Worm (Caenorhabditis elegans) whole organism, L1 larva: ENCODE measurements around the gene szy-20.

ENCODE experiments used
- Y116A8C.19 ChIP-seq: sonication (generic microtip); optimal IDR thresholded peaks from 2 replicates; lab custom pipeline; 2016; ENCODE audit warnings: missing compliant biosample characterization, missing genetic modification characterization, borderline replicate concordance
- ama-1 ChIP-seq: fragments of 150-350 bp; optimal IDR thresholded peaks from 2 replicates; lab custom pipeline; 2014
- blmp-1 ChIP-seq: fragments of 150-350 bp; optimal IDR thresholded peaks from 2 replicates; lab custom pipeline; 2014; ENCODE audit warnings: missing biosample characterization, missing genetic modification characterization
- ceh-90 ChIP-seq: sonication (generic microtip); optimal IDR thresholded peaks from 2 replicates; lab custom pipeline; 2016; ENCODE audit warnings: missing genetic modification characterization, missing compliant biosample characterization
- dpl-1 ChIP-seq, 3 experiments: fragments of 150-350 bp in 2 of 3; sonication (generic microtip) in 1 of 3; optimal IDR thresholded peaks; 2 replicates each; lab custom pipeline; 2014 to 2017; ENCODE audit warnings: missing biosample characterization in 3 of 3, missing genetic modification characterization in 3 of 3, missing genetic modification reagents in 3 of 3
- dsc-1 ChIP-seq: sonication (generic microtip); optimal IDR thresholded peaks from 2 replicates; lab custom pipeline; 2016; ENCODE audit warnings: mild to moderate bottlenecking, missing genetic modification characterization, missing compliant biosample characterization
- efl-1 ChIP-seq, 4 experiments: fragments of 150-350 bp; optimal IDR thresholded peaks in 3 of 4; peaks in 1 of 4; 1 replicate in 1 of 4; 2 replicates in 3 of 4; lab custom pipeline; 2014; ENCODE audit warnings: missing biosample characterization in 2 of 4, missing genetic modification characterization in 2 of 4, missing genetic modification reagents in 2 of 4
- egl-13 ChIP-seq: sonication (generic microtip); optimal IDR thresholded peaks from 2 replicates; lab custom pipeline; 2016; ENCODE audit warnings: missing genotype, missing genetic modification reagents, missing genetic modification characterization, missing compliant biosample characterization
- elt-2 ChIP-seq: sonication (generic microtip); optimal IDR thresholded peaks from 2 replicates; lab custom pipeline; 2016; ENCODE audit warnings: missing genetic modification characterization, mild to moderate bottlenecking, inconsistent platforms, missing compliant biosample characterization, missing genetic modification reagents
- elt-3 ChIP-seq, 6 experiments: fragments of 150-350 bp in 1 of 6; sonication (generic microtip); optimal IDR thresholded peaks; 2 replicates each; lab custom pipeline; 2017 to 2018; ENCODE audit warnings: missing biosample characterization in 6 of 6, missing genetic modification characterization in 6 of 6, inconsistent platforms in 1 of 6
- fkh-8 ChIP-seq: sonication (generic microtip); optimal IDR thresholded peaks from 2 replicates; lab custom pipeline; 2016; ENCODE audit warnings: mild to moderate bottlenecking, missing genetic modification characterization, missing compliant biosample characterization
- fos-1 ChIP-seq: fragments of 150-350 bp; optimal IDR thresholded peaks from 2 replicates; lab custom pipeline; 2014; ENCODE audit warnings: missing biosample characterization, missing genetic modification characterization
- grh-1 ChIP-seq: fragments of 200-800 bp; sonication (Bioruptor generic); IDR thresholded peaks from 2 replicates; pipeline ENCODE4 v1.3.6; 2022; ENCODE audit warnings: missing genetic modification reagents, missing genetic modification characterization, missing compliant biosample characterization
- hlh-17 ChIP-seq: fragments of 200-800 bp; sonication (Bioruptor generic); optimal IDR thresholded peaks from 2 replicates; lab custom pipeline; 2018; ENCODE audit warnings: missing genetic modification characterization, mild to moderate bottlenecking, missing compliant biosample characterization, moderate library complexity, borderline replicate concordance
- irx-1 ChIP-seq: sonication (generic microtip); optimal IDR thresholded peaks from 2 replicates; lab custom pipeline; 2016; ENCODE audit warnings: missing genetic modification characterization, missing compliant biosample characterization
- isw-1 ChIP-seq: fragments of 200-800 bp; sonication (Bioruptor generic); IDR thresholded peaks from 2 replicates; pipeline ENCODE4 v1.3.6; 2022; ENCODE audit warnings: missing genetic modification characterization, missing compliant biosample characterization
- jun-1 ChIP-seq: fragments of 150-350 bp; optimal IDR thresholded peaks from 2 replicates; lab custom pipeline; 2014; ENCODE audit warnings: missing biosample characterization, missing genetic modification reagents, missing genetic modification characterization
- lin-13 ChIP-seq: fragments of 150-350 bp; optimal IDR thresholded peaks from 2 replicates; lab custom pipeline; 2014; ENCODE audit warnings: missing biosample characterization, missing genetic modification reagents, missing genetic modification characterization
- lin-14 ChIP-seq: fragments of 200-800 bp; sonication (Bioruptor generic); optimal IDR thresholded peaks from 2 replicates; lab custom pipeline; 2018; ENCODE audit warnings: mild to moderate bottlenecking, missing genetic modification characterization, moderate library complexity, missing compliant biosample characterization
- lin-35 ChIP-seq, 2 experiments: fragments of 150-350 bp; optimal IDR thresholded peaks; 2 replicates each; lab custom pipeline; 2014; ENCODE audit warnings: missing biosample characterization in 2 of 2, missing genetic modification characterization in 2 of 2, missing genetic modification reagents in 2 of 2
- lin-39 ChIP-seq: fragments of 150-350 bp; optimal IDR thresholded peaks from 2 replicates; lab custom pipeline; 2014; ENCODE audit warnings: missing biosample characterization, missing genetic modification reagents, missing genetic modification characterization
- lsy-2 ChIP-seq, 2 experiments: fragments of 150-350 bp; optimal IDR thresholded peaks; 2 replicates each; lab custom pipeline; 2014; ENCODE audit warnings: missing biosample characterization in 2 of 2, missing genetic modification characterization in 2 of 2
- mab-9 ChIP-seq: fragments of 200-800 bp; sonication (Bioruptor generic); IDR thresholded peaks from 2 replicates; pipeline ENCODE4 v1.3.6; 2022; ENCODE audit warnings: missing genetic modification reagents, missing genetic modification characterization, missing compliant biosample characterization
- mdl-1 ChIP-seq, 2 experiments: fragments of 150-350 bp; optimal IDR thresholded peaks; 2 replicates each; lab custom pipeline; 2014 to 2017; ENCODE audit warnings: missing biosample characterization in 2 of 2, missing genetic modification characterization in 2 of 2, inconsistent platforms in 1 of 2
- nhr-11 ChIP-seq: fragments of 150-350 bp; optimal IDR thresholded peaks from 2 replicates; lab custom pipeline; 2014; ENCODE audit warnings: missing biosample characterization, missing genetic modification characterization
- nhr-12 ChIP-seq: sonication (generic microtip); optimal IDR thresholded peaks from 2 replicates; lab custom pipeline; 2017; ENCODE audit warnings: missing biosample characterization, missing genetic modification characterization
- nhr-19 ChIP-seq: fragments of 200-800 bp; sonication (Bioruptor generic); conservative IDR thresholded peaks from 2 replicates; pipeline ENCODE4 v1.3.6; 2022; ENCODE audit warnings: missing genetic modification characterization, missing compliant biosample characterization
- nhr-20 ChIP-seq: sonication (generic microtip); optimal IDR thresholded peaks from 2 replicates; lab custom pipeline; 2016; ENCODE audit warnings: mild to moderate bottlenecking, missing genetic modification characterization, missing compliant biosample characterization
- nhr-28 ChIP-seq: fragments of 150-350 bp; optimal IDR thresholded peaks from 2 replicates; lab custom pipeline; 2014; ENCODE audit warnings: missing biosample characterization, missing genetic modification characterization
- nhr-71 ChIP-seq: sonication (generic microtip); optimal IDR thresholded peaks from 2 replicates; lab custom pipeline; 2016; ENCODE audit warnings: mild to moderate bottlenecking, missing genetic modification characterization, moderate library complexity, missing compliant biosample characterization
- nhr-84 ChIP-seq: sonication (generic microtip); optimal IDR thresholded peaks from 2 replicates; lab custom pipeline; 2017; ENCODE audit warnings: missing biosample characterization, missing genetic modification characterization
- nhr-85 ChIP-seq: sonication (generic microtip); peaks from one replicate; lab custom pipeline; 2016; ENCODE audit warnings: missing genetic modification characterization, inconsistent platforms, missing compliant biosample characterization
- pag-3 ChIP-seq: sonication (generic microtip); optimal IDR thresholded peaks from 2 replicates; lab custom pipeline; 2017; ENCODE audit warnings: missing genetic modification characterization, mild to moderate bottlenecking, missing compliant biosample characterization, antibody characterized with exemption, borderline replicate concordance; ENCODE audit not compliant: insufficient read depth
- pax-3 ChIP-seq: fragments of 200-800 bp; sonication (Bioruptor generic); optimal IDR thresholded peaks from 2 replicates; lab custom pipeline; 2018; ENCODE audit warnings: mild to moderate bottlenecking, missing genetic modification characterization, moderate library complexity, missing compliant biosample characterization
- pqm-1 ChIP-seq: sonication (generic microtip); optimal IDR thresholded peaks from 3 replicates; lab custom pipeline; 2017; ENCODE audit warnings: missing biosample characterization, missing genetic modification characterization
- rnt-1 ChIP-seq: sonication (generic microtip); optimal IDR thresholded peaks from 2 replicates; lab custom pipeline; 2016; ENCODE audit warnings: mild to moderate bottlenecking, missing genetic modification characterization, moderate library complexity, missing compliant biosample characterization
- sox-4 ChIP-seq: sonication (generic microtip); optimal IDR thresholded peaks from 2 replicates; lab custom pipeline; 2016; ENCODE audit warnings: missing genetic modification characterization, missing compliant biosample characterization
- sptf-1 ChIP-seq: fragments of 150-350 bp; optimal IDR thresholded peaks from 2 replicates; lab custom pipeline; 2014; ENCODE audit warnings: missing biosample characterization, missing genetic modification characterization
- swsn-7 ChIP-seq: sonication (generic microtip); optimal IDR thresholded peaks from 2 replicates; lab custom pipeline; 2016; ENCODE audit warnings: missing genetic modification characterization, missing compliant biosample characterization
- tbx-2 ChIP-seq: sonication (generic microtip); optimal IDR thresholded peaks from 2 replicates; lab custom pipeline; 2016; ENCODE audit warnings: missing genetic modification characterization, missing compliant biosample characterization
- tlp-1 ChIP-seq: fragments of 150-350 bp; optimal IDR thresholded peaks from 2 replicates; lab custom pipeline; 2014; ENCODE audit warnings: missing biosample characterization, missing genetic modification characterization
- unc-130 ChIP-seq: fragments of 150-350 bp; optimal IDR thresholded peaks from 2 replicates; lab custom pipeline; 2017; ENCODE audit warnings: missing biosample characterization, missing genetic modification characterization, inconsistent platforms
- unc-30 ChIP-seq: sonication (generic microtip); optimal IDR thresholded peaks from 2 replicates; lab custom pipeline; 2017; ENCODE audit warnings: missing biosample characterization, missing genetic modification characterization
- unc-98 ChIP-seq: fragments of 200-800 bp; sonication (Bioruptor generic); IDR thresholded peaks from 2 replicates; pipeline ENCODE4 v1.3.6; 2022; ENCODE audit warnings: missing genetic modification characterization, missing compliant biosample characterization
- ztf-11 ChIP-seq, 2 experiments: sonication (generic microtip); optimal IDR thresholded peaks; 2 replicates each; lab custom pipeline; 2016 to 2017; ENCODE audit warnings: missing genetic modification characterization in 2 of 2, missing biosample characterization in 1 of 2, missing compliant biosample characterization in 1 of 2

Gene szy-20

ce11 chrII:9014877-9015505 is 45.9 kb upstream of the szy-20 start:
- TF ChIP-seq rnt-1 (tag; lab: Kevin White, UChicago) (peak; percentile 7), lin-14 (peak; percentile 70), blmp-1 (peak; percentile 53), egl-13 (tag; lab: Kevin White, UChicago) (peak; percentile 38), nhr-71 (tag; lab: Kevin White, UChicago) (peak; percentile 21), pqm-1 (tag; lab: Kevin White, UChicago) (no peak), ceh-90 (tag; lab: Kevin White, UChicago) (no peak), efl-1 (optimal IDR thresholded peaks at IDR 0.05; lab: Kevin White, UChicago) (no peak), efl-1 (GFP tag; optimal IDR thresholded peaks at IDR 0.05 in 1 of 2; lab: Kevin White, UChicago) (peak in 1 of 2 experiments; percentile 37), dsc-1 (tag; lab: Kevin White, UChicago) (peak; percentile 92), isw-1 (GFP tag; lab: Robert Waterston, UW) (no peak), fkh-8 (tag; lab: Kevin White, UChicago) (peak; percentile 60)

ce11 chrII:9014188-9014587 is 45.1 kb upstream of the szy-20 start:
- TF ChIP-seq dsc-1 (tag; lab: Kevin White, UChicago), result peak; percentile 61
- no peak for TF ChIP-seq ama-1 (lab: Kevin White, UChicago)
- TF ChIP-seq hlh-17 (GFP tag; lab: Kevin White, UChicago), result no peak
- TF ChIP-seq irx-1 (tag; lab: Kevin White, UChicago), result no peak
- TF ChIP-seq elt-3 (tag; optimal IDR thresholded peaks at IDR 0.05; lab: Kevin White, UChicago), result no peak
- no peak for TF ChIP-seq sox-4 (tag; lab: Kevin White, UChicago)
- TF ChIP-seq lin-35 (GFP tag; optimal IDR thresholded peaks at IDR 0.05; lab: Kevin White, UChicago), result no peak
- peak; percentile 37 for TF ChIP-seq elt-2 (tag; lab: Kevin White, UChicago)
- no peak for TF ChIP-seq lin-14

ce11 chrII:9013341-9013740 is 44.2 kb upstream of the szy-20 start:
- no peak for TF ChIP-seq nhr-28 (tag; lab: Kevin White, UChicago)
- no peak for TF ChIP-seq dpl-1 (GFP tag; optimal IDR thresholded peaks at IDR 0.05; lab: Kevin White, UChicago)
- TF ChIP-seq hlh-17 (GFP tag; lab: Kevin White, UChicago), result no peak
- TF ChIP-seq nhr-12 (tag; lab: Kevin White, UChicago), result no peak
- TF ChIP-seq lsy-2 (tag; optimal IDR thresholded peaks at IDR 0.05; lab: Kevin White, UChicago), result peak in 1 of 2 experiments; percentile 0
- no peak for TF ChIP-seq unc-130 (tag; lab: Kevin White, UChicago)
- TF ChIP-seq swsn-7 (tag; lab: Kevin White, UChicago), result peak; percentile 16
- TF ChIP-seq grh-1, result no peak
- TF ChIP-seq tlp-1, result no peak
- TF ChIP-seq unc-98 (GFP tag; lab: Robert Waterston, UW), result no peak
- TF ChIP-seq Y116A8C.19 (tag; lab: Kevin White, UChicago), result no peak
- TF ChIP-seq mdl-1 (tag; optimal IDR thresholded peaks at IDR 0.05; lab: Kevin White, UChicago), result peak in 1 of 2 experiments; percentile 75
- peak; percentile 1 for TF ChIP-seq irx-1 (tag; lab: Kevin White, UChicago)
- TF ChIP-seq nhr-84 (tag; lab: Kevin White, UChicago), result no peak
- no peak for TF ChIP-seq lin-39 (tag; lab: Kevin White, UChicago)
- TF ChIP-seq jun-1 (tag; lab: Kevin White, UChicago), result no peak
- no peak for TF ChIP-seq pqm-1 (tag; lab: Kevin White, UChicago)
- TF ChIP-seq tbx-2 (tag; lab: Kevin White, UChicago), result peak; percentile 10
- no peak for TF ChIP-seq elt-3 (tag; optimal IDR thresholded peaks at IDR 0.05; lab: Kevin White, UChicago)
- TF ChIP-seq pag-3, result no peak
- no peak for TF ChIP-seq nhr-85
- TF ChIP-seq pax-3 (tag; lab: Kevin White, UChicago), result no peak
- TF ChIP-seq lin-13 (GFP tag; lab: Kevin White, UChicago), result no peak
- no peak for TF ChIP-seq mab-9 (GFP tag; lab: Robert Waterston, UW)
- TF ChIP-seq egl-13 (tag; lab: Kevin White, UChicago), result peak; percentile 2
- TF ChIP-seq nhr-11 (tag; lab: Kevin White, UChicago), result no peak
- TF ChIP-seq unc-30, result no peak
- TF ChIP-seq blmp-1, result no peak
- no peak for TF ChIP-seq fos-1 (tag; lab: Kevin White, UChicago)
- TF ChIP-seq elt-2 (tag; lab: Kevin White, UChicago), result no peak
- peak; percentile 49 for TF ChIP-seq nhr-71 (tag; lab: Kevin White, UChicago)
- no peak for TF ChIP-seq sptf-1 (tag; lab: Kevin White, UChicago)
- no peak for TF ChIP-seq nhr-19 (GFP tag; lab: Robert Waterston, UW)
- TF ChIP-seq lin-35 (GFP tag; optimal IDR thresholded peaks at IDR 0.05; lab: Kevin White, UChicago), result no peak
- no peak for TF ChIP-seq ztf-11 (tag; optimal IDR thresholded peaks at IDR 0.05; lab: Kevin White, UChicago)
- peak; percentile 14 for TF ChIP-seq nhr-20 (tag; lab: Kevin White, UChicago)
- no peak for TF ChIP-seq sox-4 (tag; lab: Kevin White, UChicago)
